Fruit fly (Drosophila melanogaster): ENCODE measurements around the gene tey.

- TF ChIP-seq CG10348 (GFP tag; IDR thresholded peaks at IDR 0.05) (no peak), CG32121 (GFP tag; IDR thresholded peaks at IDR 0.05) (no peak), EcR (GFP tag; optimal IDR thresholded peaks at IDR 0.05) (no peak)
Measured at dm6 chr3L:19682902-19683301, 19.0 kb upstream of the tey start.
